Worm (Caenorhabditis elegans): ENCODE measurements around the gene ptrg-1.

DNA sequence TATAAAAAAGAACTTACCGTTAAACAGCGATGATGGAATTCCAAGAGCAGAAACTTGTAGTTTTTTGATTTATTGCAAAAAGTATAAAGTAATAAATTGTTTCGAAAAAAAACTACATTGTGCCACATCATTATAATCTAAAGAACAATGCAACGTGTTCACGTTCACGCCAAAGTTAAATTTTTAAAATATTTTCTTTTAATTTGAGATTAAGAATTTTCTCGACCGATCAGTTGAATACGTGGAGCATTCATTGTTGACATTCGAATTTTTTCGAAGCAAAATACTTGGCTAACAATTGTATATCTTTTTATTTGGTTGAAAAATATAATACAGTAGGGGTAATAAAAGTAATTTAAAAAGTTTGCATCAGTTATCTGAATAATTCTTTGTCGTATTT is 36.7 kb upstream of the ptrg-1 start, which contains the start of gene F01G10.5:
- TF ChIP-seq dox-1 (GFP tag; IDR thresholded peaks at IDR 0.05) = no peak
- no peak for TF ChIP-seq attf-5 (GFP tag; optimal IDR thresholded peaks at IDR 0.05)
- TF ChIP-seq unc-62 (GFP tag; optimal IDR thresholded peaks at IDR 0.05) = no peak
- TF ChIP-seq atf-7 (tag; optimal IDR thresholded peaks at IDR 0.05) = no peak
- no peak for TF ChIP-seq ama-1 (optimal IDR thresholded peaks at IDR 0.05)
- TF ChIP-seq ama-1 (GFP tag; optimal IDR thresholded peaks at IDR 0.05) = no peak
- TF ChIP-seq hrde-1 (tag; optimal IDR thresholded peaks at IDR 0.05; ENCODE audit: borderline replicate concordance) = no peak
- TF ChIP-seq ets-4 (GFP tag; optimal IDR thresholded peaks at IDR 0.05) = no peak
- TF ChIP-seq pha-4 (tag; optimal IDR thresholded peaks at IDR 0.05) = no peak
- TF ChIP-seq sdz-38 (tag; optimal IDR thresholded peaks at IDR 0.05) = no peak
- TF ChIP-seq akir-1 (GFP tag; optimal IDR thresholded peaks at IDR 0.05) = no peak
- TF ChIP-seq madf-6 (GFP tag; IDR thresholded peaks at IDR 0.05) = no peak
- TF ChIP-seq F49E8.2 (tag; optimal IDR thresholded peaks at IDR 0.05; ENCODE audit: insufficient read depth) = no peak
- TF ChIP-seq B0019.2 (GFP tag; conservative IDR thresholded peaks at IDR 0.05) = no peak

Measured in whole organism, young adult.